Worm (Caenorhabditis elegans) whole organism, L1 larva: ENCODE results near the gene F37C12.21.
A peak's percentile ranks its signal among the peaks of the same experiment; 100 is the strongest.

Experiments
- C34B4.2 ChIP-seq: sonication (generic microtip); optimal IDR thresholded peaks from 2 replicates; lab custom pipeline; 2017; ENCODE audit warnings: mild to moderate bottlenecking, missing genetic modification characterization, missing compliant biosample characterization
- Y116A8C.19 ChIP-seq: sonication (generic microtip); optimal IDR thresholded peaks from 2 replicates; lab custom pipeline; 2016; ENCODE audit warnings: missing compliant biosample characterization, missing genetic modification characterization, borderline replicate concordance
- aha-1 ChIP-seq: fragments of 150-350 bp; optimal IDR thresholded peaks from 2 replicates; lab custom pipeline; 2014; ENCODE audit warnings: missing biosample characterization, missing genetic modification characterization
- alr-1 ChIP-seq: fragments of 200-800 bp; sonication (Bioruptor generic); optimal IDR thresholded peaks from 2 replicates; lab custom pipeline; 2018; ENCODE audit warnings: borderline replicate concordance, mild to moderate bottlenecking, missing genetic modification characterization, missing compliant biosample characterization
- ama-1 ChIP-seq: fragments of 150-350 bp; optimal IDR thresholded peaks from 2 replicates; lab custom pipeline; 2014
- blmp-1 ChIP-seq: fragments of 150-350 bp; optimal IDR thresholded peaks from 2 replicates; lab custom pipeline; 2014; ENCODE audit warnings: missing biosample characterization, missing genetic modification characterization
- ceh-63 ChIP-seq: fragments of 200-800 bp; sonication (Bioruptor generic); optimal IDR thresholded peaks from 2 replicates; lab custom pipeline; 2018; ENCODE audit warnings: mild to moderate bottlenecking, missing genetic modification characterization, missing compliant biosample characterization
- ceh-8 ChIP-seq: fragments of 200-800 bp; sonication (Bioruptor generic); optimal IDR thresholded peaks from 2 replicates; lab custom pipeline; 2018; ENCODE audit warnings: mild to moderate bottlenecking, missing genetic modification characterization, moderate library complexity, missing compliant biosample characterization
- ceh-88 ChIP-seq: fragments of 200-800 bp; sonication (Bioruptor generic); IDR thresholded peaks from 2 replicates; pipeline ENCODE4 v1.3.6; 2022; ENCODE audit warnings: missing genetic modification characterization, missing compliant biosample characterization
- ceh-90 ChIP-seq: sonication (generic microtip); optimal IDR thresholded peaks from 2 replicates; lab custom pipeline; 2016; ENCODE audit warnings: missing genetic modification characterization, missing compliant biosample characterization
- ces-1 ChIP-seq: fragments of 150-350 bp; optimal IDR thresholded peaks from 2 replicates; lab custom pipeline; 2014; ENCODE audit warnings: missing biosample characterization, missing genetic modification reagents, missing genetic modification characterization
- dpl-1 ChIP-seq, 3 experiments: fragments of 150-350 bp in 2 of 3; sonication (generic microtip) in 1 of 3; optimal IDR thresholded peaks; 2 replicates each; lab custom pipeline; 2014 to 2017; ENCODE audit warnings: missing biosample characterization in 3 of 3, missing genetic modification characterization in 3 of 3, missing genetic modification reagents in 3 of 3
- dsc-1 ChIP-seq: sonication (generic microtip); optimal IDR thresholded peaks from 2 replicates; lab custom pipeline; 2016; ENCODE audit warnings: mild to moderate bottlenecking, missing genetic modification characterization, missing compliant biosample characterization
- efl-3 ChIP-seq: fragments of 200-800 bp; sonication (Bioruptor generic); optimal IDR thresholded peaks from 2 replicates; lab custom pipeline; 2018; ENCODE audit warnings: mild to moderate bottlenecking, missing genetic modification characterization, missing compliant biosample characterization
- elt-2 ChIP-seq: sonication (generic microtip); optimal IDR thresholded peaks from 2 replicates; lab custom pipeline; 2016; ENCODE audit warnings: missing genetic modification characterization, mild to moderate bottlenecking, inconsistent platforms, missing compliant biosample characterization, missing genetic modification reagents
- elt-3 ChIP-seq, 6 experiments: fragments of 150-350 bp in 1 of 6; sonication (generic microtip); optimal IDR thresholded peaks; 2 replicates each; lab custom pipeline; 2017 to 2018; ENCODE audit warnings: missing biosample characterization in 6 of 6, missing genetic modification characterization in 6 of 6, inconsistent platforms in 1 of 6
- ets-5 ChIP-seq: fragments of 200-800 bp; sonication (Bioruptor generic); IDR thresholded peaks from 2 replicates; pipeline ENCODE4 v1.3.6; 2022; ENCODE audit warnings: missing genetic modification characterization, missing compliant biosample characterization
- fkh-10 ChIP-seq: sonication (generic microtip); optimal IDR thresholded peaks from 2 replicates; lab custom pipeline; 2017; ENCODE audit warnings: missing biosample characterization, missing genetic modification reagents, missing genetic modification characterization
- fkh-4 ChIP-seq: sonication (generic microtip); optimal IDR thresholded peaks from 2 replicates; lab custom pipeline; 2016; ENCODE audit warnings: missing compliant biosample characterization, missing genetic modification characterization, borderline replicate concordance
- fkh-8 ChIP-seq: sonication (generic microtip); optimal IDR thresholded peaks from 2 replicates; lab custom pipeline; 2016; ENCODE audit warnings: mild to moderate bottlenecking, missing genetic modification characterization, missing compliant biosample characterization
- fos-1 ChIP-seq: fragments of 150-350 bp; optimal IDR thresholded peaks from 2 replicates; lab custom pipeline; 2014; ENCODE audit warnings: missing biosample characterization, missing genetic modification characterization
- grh-1 ChIP-seq: fragments of 200-800 bp; sonication (Bioruptor generic); IDR thresholded peaks from 2 replicates; pipeline ENCODE4 v1.3.6; 2022; ENCODE audit warnings: missing genetic modification reagents, missing genetic modification characterization, missing compliant biosample characterization
- hlh-17 ChIP-seq: fragments of 200-800 bp; sonication (Bioruptor generic); optimal IDR thresholded peaks from 2 replicates; lab custom pipeline; 2018; ENCODE audit warnings: missing genetic modification characterization, mild to moderate bottlenecking, missing compliant biosample characterization, moderate library complexity, borderline replicate concordance
- hlh-4 ChIP-seq: sonication (generic microtip); optimal IDR thresholded peaks from 2 replicates; lab custom pipeline; 2016; ENCODE audit warnings: mild to moderate bottlenecking, missing genetic modification characterization, missing compliant biosample characterization
- hpl-2 ChIP-seq: fragments of 150-350 bp; optimal IDR thresholded peaks from 2 replicates; lab custom pipeline; 2014; ENCODE audit warnings: missing biosample characterization, missing genetic modification reagents, missing genetic modification characterization
- jun-1 ChIP-seq: fragments of 150-350 bp; optimal IDR thresholded peaks from 2 replicates; lab custom pipeline; 2014; ENCODE audit warnings: missing biosample characterization, missing genetic modification reagents, missing genetic modification characterization
- lin-13 ChIP-seq: fragments of 150-350 bp; optimal IDR thresholded peaks from 2 replicates; lab custom pipeline; 2014; ENCODE audit warnings: missing biosample characterization, missing genetic modification reagents, missing genetic modification characterization
- lin-15B ChIP-seq: fragments of 150-350 bp; sonication (generic microtip); optimal IDR thresholded peaks from 3 replicates; lab custom pipeline; 2014; ENCODE audit warnings: missing biosample characterization, missing genetic modification characterization
- lin-39 ChIP-seq: fragments of 150-350 bp; optimal IDR thresholded peaks from 2 replicates; lab custom pipeline; 2014; ENCODE audit warnings: missing biosample characterization, missing genetic modification reagents, missing genetic modification characterization
- lir-3 ChIP-seq: sonication (generic microtip); optimal IDR thresholded peaks from 2 replicates; lab custom pipeline; 2016; ENCODE audit warnings: mild to moderate bottlenecking, missing genetic modification characterization, moderate library complexity, missing compliant biosample characterization; ENCODE audit not compliant: poor library complexity
- lsy-2 ChIP-seq, 2 experiments: fragments of 150-350 bp; optimal IDR thresholded peaks; 2 replicates each; lab custom pipeline; 2014; ENCODE audit warnings: missing biosample characterization in 2 of 2, missing genetic modification characterization in 2 of 2
- mab-9 ChIP-seq: fragments of 200-800 bp; sonication (Bioruptor generic); IDR thresholded peaks from 2 replicates; pipeline ENCODE4 v1.3.6; 2022; ENCODE audit warnings: missing genetic modification reagents, missing genetic modification characterization, missing compliant biosample characterization
- mdl-1 ChIP-seq, 2 experiments: fragments of 150-350 bp; optimal IDR thresholded peaks; 2 replicates each; lab custom pipeline; 2014 to 2017; ENCODE audit warnings: missing biosample characterization in 2 of 2, missing genetic modification characterization in 2 of 2, inconsistent platforms in 1 of 2
- nhr-12 ChIP-seq: sonication (generic microtip); optimal IDR thresholded peaks from 2 replicates; lab custom pipeline; 2017; ENCODE audit warnings: missing biosample characterization, missing genetic modification characterization
- nhr-237 ChIP-seq: fragments of 150-350 bp; optimal IDR thresholded peaks from 2 replicates; lab custom pipeline; 2014; ENCODE audit warnings: missing biosample characterization, missing genetic modification characterization
- nhr-47 ChIP-seq: sonication (generic microtip); optimal IDR thresholded peaks from 2 replicates; lab custom pipeline; 2016; ENCODE audit warnings: mild to moderate bottlenecking, missing genetic modification characterization, moderate library complexity, missing compliant biosample characterization
- nhr-85 ChIP-seq: sonication (generic microtip); peaks from one replicate; lab custom pipeline; 2016; ENCODE audit warnings: missing genetic modification characterization, inconsistent platforms, missing compliant biosample characterization
- pax-3 ChIP-seq: fragments of 200-800 bp; sonication (Bioruptor generic); optimal IDR thresholded peaks from 2 replicates; lab custom pipeline; 2018; ENCODE audit warnings: mild to moderate bottlenecking, missing genetic modification characterization, moderate library complexity, missing compliant biosample characterization
- rnt-1 ChIP-seq: sonication (generic microtip); optimal IDR thresholded peaks from 2 replicates; lab custom pipeline; 2016; ENCODE audit warnings: mild to moderate bottlenecking, missing genetic modification characterization, moderate library complexity, missing compliant biosample characterization
- sox-4 ChIP-seq: sonication (generic microtip); optimal IDR thresholded peaks from 2 replicates; lab custom pipeline; 2016; ENCODE audit warnings: missing genetic modification characterization, missing compliant biosample characterization
- sup-37 ChIP-seq: fragments of 200-800 bp; sonication (Bioruptor generic); optimal IDR thresholded peaks from 2 replicates; lab custom pipeline; 2018; ENCODE audit warnings: mild to moderate bottlenecking, missing genetic modification characterization, missing compliant biosample characterization
- swsn-7 ChIP-seq: sonication (generic microtip); optimal IDR thresholded peaks from 2 replicates; lab custom pipeline; 2016; ENCODE audit warnings: missing genetic modification characterization, missing compliant biosample characterization
- tbx-2 ChIP-seq: sonication (generic microtip); optimal IDR thresholded peaks from 2 replicates; lab custom pipeline; 2016; ENCODE audit warnings: missing genetic modification characterization, missing compliant biosample characterization
- unc-30 ChIP-seq: sonication (generic microtip); optimal IDR thresholded peaks from 2 replicates; lab custom pipeline; 2017; ENCODE audit warnings: missing biosample characterization, missing genetic modification characterization
- unc-62 ChIP-seq: fragments of 150-350 bp; optimal IDR thresholded peaks from 2 replicates; lab custom pipeline; 2014; ENCODE audit warnings: missing biosample characterization, missing genetic modification reagents, missing genetic modification characterization
- unc-86 ChIP-seq: sonication (generic microtip); optimal IDR thresholded peaks from 2 replicates; lab custom pipeline; 2016; ENCODE audit warnings: missing genetic modification characterization, missing compliant biosample characterization
- vab-15 ChIP-seq: sonication (generic microtip); optimal IDR thresholded peaks from 2 replicates; lab custom pipeline; 2017; ENCODE audit warnings: missing genotype, mild to moderate bottlenecking, missing genetic modification characterization, missing compliant biosample characterization
- xbp-1 ChIP-seq: sonication (generic microtip); optimal IDR thresholded peaks from 2 replicates; lab custom pipeline; 2016; ENCODE audit warnings: missing genetic modification characterization, missing compliant biosample characterization
- zag-1 ChIP-seq: fragments of 150-350 bp; optimal IDR thresholded peaks from 2 replicates; lab custom pipeline; 2014; ENCODE audit warnings: missing biosample characterization, missing genetic modification characterization
- zip-4 ChIP-seq: fragments of 200-800 bp; sonication (Bioruptor generic); optimal IDR thresholded peaks from 2 replicates; lab custom pipeline; 2018; ENCODE audit warnings: mild to moderate bottlenecking, missing genetic modification characterization, moderate library complexity, missing compliant biosample characterization
- ztf-11 ChIP-seq, 2 experiments: sonication (generic microtip); optimal IDR thresholded peaks; 2 replicates each; lab custom pipeline; 2016 to 2017; ENCODE audit warnings: missing genetic modification characterization in 2 of 2, missing biosample characterization in 1 of 2, missing compliant biosample characterization in 1 of 2
- ztf-4 ChIP-seq: fragments of 150-350 bp; optimal IDR thresholded peaks from 2 replicates; lab custom pipeline; 2014; ENCODE audit warnings: missing biosample characterization, missing genetic modification characterization

The F37C12.21 gene

ce11 chrIII:7153747-7154238 lies 34.4 kb upstream of the F37C12.21 start, which contains the start of gene ogt-1:
ogt-1 (minus strand) TSS chrIII:7153797.
- TF ChIP-seq nhr-85 (tag; lab: Kevin White, UChicago) (peak; percentile 96), xbp-1 (tag; lab: Kevin White, UChicago) (peak; percentile 80), unc-30 (tag; lab: Kevin White, UChicago) (no peak), vab-15 (no peak), blmp-1 (tag; lab: Kevin White, UChicago) (peak; percentile 69), hlh-4 (tag; lab: Kevin White, UChicago) (no peak), mdl-1 (tag; optimal IDR thresholded peaks at IDR 0.05; lab: Kevin White, UChicago) (peak in 1 of 2 experiments; percentile 79), ceh-90 (tag; lab: Kevin White, UChicago) (no peak), ztf-11 (tag; optimal IDR thresholded peaks at IDR 0.05; lab: Kevin White, UChicago) (no peak), nhr-12 (tag; lab: Kevin White, UChicago) (no peak), fkh-8 (peak; percentile 46), tbx-2 (tag; lab: Kevin White, UChicago) (peak; percentile 84), hpl-2 (GFP tag; lab: Kevin White, UChicago) (peak; percentile 36), lin-15B (no peak), ama-1 (lab: Kevin White, UChicago) (peak; percentile 84), aha-1 (tag; lab: Kevin White, UChicago) (no peak), ceh-88 (GFP tag; lab: Robert Waterston, UW) (no peak), C34B4.2 (tag; lab: Kevin White, UChicago) (no peak), ets-5 (GFP tag; lab: Robert Waterston, UW) (no peak), ceh-8 (GFP tag; lab: Kevin White, UChicago) (peak; percentile 67), lir-3 (peak; percentile 72), zip-4 (GFP tag; lab: Kevin White, UChicago) (no peak), lsy-2 (tag; optimal IDR thresholded peaks at IDR 0.05; lab: Kevin White, UChicago) (peak; percentile 88 to 90), ceh-63 (no peak), rnt-1 (tag; lab: Kevin White, UChicago) (peak; percentile 80), lin-39 (tag; lab: Kevin White, UChicago) (no peak), nhr-47 (tag; lab: Kevin White, UChicago) (peak; percentile 83), ztf-4 (peak; percentile 87), elt-3 (tag; optimal IDR thresholded peaks at IDR 0.05; lab: Kevin White, UChicago) (peak in 3 of 6 experiments; percentile 18 to 83 (median 78)), unc-86 (tag; lab: Kevin White, UChicago) (peak; percentile 72), zag-1 (tag; lab: Kevin White, UChicago) (peak; percentile 39), elt-2 (tag; lab: Kevin White, UChicago) (peak; percentile 62), hlh-17 (GFP tag; lab: Kevin White, UChicago) (no peak), Y116A8C.19 (tag; lab: Kevin White, UChicago) (no peak), nhr-237 (tag; lab: Kevin White, UChicago) (peak; percentile 77), fkh-10 (GFP tag; lab: Kevin White, UChicago) (peak; percentile 61), ces-1 (no peak), grh-1 (GFP tag; lab: Robert Waterston, UW) (peak; percentile 69), efl-3 (GFP tag; lab: Kevin White, UChicago) (no peak), sup-37 (GFP tag; lab: Kevin White, UChicago) (no peak), fos-1 (tag; lab: Kevin White, UChicago) (peak; percentile 82), dsc-1 (tag; lab: Kevin White, UChicago) (peak; percentile 33), unc-62 (no peak), dpl-1 (GFP tag; optimal IDR thresholded peaks at IDR 0.05; lab: Kevin White, UChicago) (peak; percentile 64 to 70 (median 66)), pax-3 (tag; lab: Kevin White, UChicago) (no peak), jun-1 (peak; percentile 68), alr-1 (tag; lab: Kevin White, UChicago) (no peak), lin-13 (GFP tag; lab: Kevin White, UChicago) (peak; percentile 82), mab-9 (GFP tag; lab: Robert Waterston, UW) (no peak), fkh-4 (tag; lab: Kevin White, UChicago) (no peak), swsn-7 (peak; percentile 89), sox-4 (tag; lab: Kevin White, UChicago) (no peak)
